Worm (Caenorhabditis elegans) whole organism, mixed stage, embryonic: Measurements from ENCODE around the gene C34C12.7.

Experiments used
- bed-3 ChIP-seq: fragments of 200-800 bp; sonication (Bioruptor generic); optimal IDR thresholded peaks from 3 replicates; lab custom pipeline; 2018; ENCODE audit warnings: mild to moderate bottlenecking, missing genetic modification characterization, moderate library complexity, missing compliant biosample characterization
- ces-1 ChIP-seq: fragments of 150-350 bp; optimal IDR thresholded peaks from 2 replicates; lab custom pipeline; 2014; ENCODE audit warnings: missing biosample characterization, missing genetic modification reagents, missing genetic modification characterization
- elt-1 ChIP-seq: sonication (generic microtip); optimal IDR thresholded peaks from 2 replicates; lab custom pipeline; 2017; ENCODE audit warnings: missing genetic modification characterization, mild to moderate bottlenecking, missing compliant biosample characterization, antibody characterized with exemption, moderate library complexity, borderline replicate concordance; ENCODE audit not compliant: insufficient read depth
- hlh-1 ChIP-seq: fragments of 150-350 bp; optimal IDR thresholded peaks from 2 replicates; lab custom pipeline; 2014; ENCODE audit warnings: missing biosample characterization, missing genetic modification reagents, missing genetic modification characterization
- lsy-2 ChIP-seq: fragments of 150-350 bp; optimal IDR thresholded peaks from 2 replicates; lab custom pipeline; 2014; ENCODE audit warnings: missing biosample characterization, missing genetic modification characterization
- mab-5 ChIP-seq: fragments of 150-350 bp; optimal IDR thresholded peaks from 2 replicates; lab custom pipeline; 2014; ENCODE audit warnings: missing biosample characterization, missing genetic modification characterization
- nhr-76 ChIP-seq: sonication (generic microtip); optimal IDR thresholded peaks from 2 replicates; lab custom pipeline; 2017; ENCODE audit warnings: missing biosample characterization, missing genetic modification characterization
- unc-39 ChIP-seq: fragments of 150-350 bp; optimal IDR thresholded peaks from 2 replicates; lab custom pipeline; 2014; ENCODE audit warnings: missing biosample characterization, missing genetic modification characterization
- ztf-11 ChIP-seq: fragments of 150-350 bp; optimal IDR thresholded peaks from 2 replicates; lab custom pipeline; 2014; ENCODE audit warnings: missing biosample characterization, missing genetic modification characterization

DNA sequence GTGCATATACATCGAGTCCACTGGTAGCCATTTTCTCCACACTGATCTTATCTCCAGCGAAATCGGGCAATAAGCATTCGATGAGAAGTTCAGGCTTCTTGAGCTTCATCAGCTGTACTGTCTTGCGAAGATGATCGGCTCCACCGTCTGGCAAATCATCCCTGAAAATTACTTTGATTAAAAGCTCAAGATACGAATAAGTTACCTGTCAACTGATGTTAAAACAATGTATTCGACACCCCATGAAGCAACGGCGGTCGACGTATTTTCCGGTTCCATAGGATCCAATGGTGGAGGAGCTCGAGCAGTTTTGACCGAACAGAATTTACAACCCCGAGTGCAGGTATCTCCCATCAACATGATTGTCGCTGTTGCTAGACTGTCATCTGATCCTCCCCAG is 16.1 kb upstream of the C34C12.7 start:
- TF ChIP-seq lsy-2 (tag; lab: Kevin White, UChicago) = no peak
- no peak for TF ChIP-seq bed-3 (GFP tag; lab: Kevin White, UChicago)
- no peak for TF ChIP-seq ztf-11 (tag; lab: Kevin White, UChicago)
- no peak for TF ChIP-seq elt-1 (tag; lab: Kevin White, UChicago)
- TF ChIP-seq ces-1 (GFP tag; lab: Kevin White, UChicago) = no peak
- TF ChIP-seq nhr-76 = no peak
- TF ChIP-seq unc-39 (tag; lab: Kevin White, UChicago) = no peak
- no peak for TF ChIP-seq hlh-1 (tag; lab: Kevin White, UChicago)
- TF ChIP-seq mab-5 (tag; lab: Kevin White, UChicago) = no peak
